Worm (Caenorhabditis elegans): ENCODE measurements around the gene pqn-35.

The pqn-35 gene

DNA sequence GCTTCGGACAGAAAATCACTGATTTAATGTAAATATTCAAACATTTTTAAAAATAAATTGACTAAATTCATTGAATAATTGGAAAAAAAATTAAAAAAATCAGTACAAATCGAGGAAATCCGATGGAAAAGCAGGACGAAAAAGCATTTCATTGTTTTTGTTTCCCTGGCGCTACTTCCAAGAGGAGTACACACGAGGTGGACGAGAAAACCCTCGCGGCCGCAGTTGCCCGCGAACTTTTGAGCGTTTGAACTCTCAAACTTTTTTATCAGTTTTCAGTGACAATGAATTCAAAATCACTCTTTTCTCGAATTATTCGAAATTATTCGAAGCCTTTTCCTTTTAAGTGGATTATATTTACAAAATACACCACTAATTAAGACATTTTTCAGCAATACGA, 9.8 kb upstream of the pqn-35 start, which contains the start of gene F35D11.4 (continued):
- TF ChIP-seq fos-1 (tag; optimal IDR thresholded peaks at IDR 0.05) (peak; percentile 72), ztf-4 (tag; optimal IDR thresholded peaks at IDR 0.05) (no peak), aly-2 (tag; optimal IDR thresholded peaks at IDR 0.05) (no peak), nhr-237 (tag; optimal IDR thresholded peaks at IDR 0.05) (no peak), nhr-6 (tag; optimal IDR thresholded peaks at IDR 0.05) (no peak), lsy-2 (tag; optimal IDR thresholded peaks at IDR 0.05) (peak; percentile 42 to 81), alr-1 (tag; optimal IDR thresholded peaks at IDR 0.05) (no peak)

DNA sequence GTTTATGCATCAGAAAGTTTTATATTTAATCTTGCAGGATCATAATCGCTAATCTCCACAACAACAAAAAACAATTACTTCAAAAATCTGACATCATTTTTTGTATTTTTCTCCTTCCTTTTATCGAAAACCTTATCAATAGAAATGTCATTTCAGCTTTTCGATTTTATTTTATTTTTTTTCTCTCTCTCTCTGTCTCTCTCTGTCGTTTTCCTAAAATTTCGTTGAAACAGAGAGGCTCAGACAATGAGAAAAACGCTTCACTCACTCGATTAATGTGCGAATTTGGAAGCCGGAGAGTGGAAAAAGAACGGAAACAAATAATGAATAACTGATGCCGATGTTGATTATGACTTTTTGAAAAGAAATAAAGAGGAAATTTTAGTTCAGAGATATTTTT, 8.6 kb upstream of the pqn-35 start:
- TF ChIP-seq nhr-21 (tag; optimal IDR thresholded peaks at IDR 0.05) (no peak), mbf-1 (tag; optimal IDR thresholded peaks at IDR 0.05) (no peak), unc-55 (GFP tag; optimal IDR thresholded peaks at IDR 0.05) (peak; percentile 52), sem-4 (tag; optimal IDR thresholded peaks at IDR 0.05) (no peak), unc-62 (GFP tag; optimal IDR thresholded peaks at IDR 0.05) (no peak), lin-39 (tag; optimal IDR thresholded peaks at IDR 0.05) (no peak), alr-1 (tag; optimal IDR thresholded peaks at IDR 0.05) (no peak), sma-3 (GFP tag; optimal IDR thresholded peaks at IDR 0.05) (no peak), peb-1 (tag; optimal IDR thresholded peaks at IDR 0.05) (no peak), skn-1 (tag; optimal IDR thresholded peaks at IDR 0.05) (peak; percentile 70), ceh-16 (tag; optimal IDR thresholded peaks at IDR 0.05) (no peak), aly-2 (tag; optimal IDR thresholded peaks at IDR 0.05) (no peak), ZK546.5 (tag; optimal IDR thresholded peaks at IDR 0.05) (no peak), lsy-2 (tag; optimal IDR thresholded peaks at IDR 0.05) (peak in 1 of 2 experiments; percentile 28), fos-1 (tag; optimal IDR thresholded peaks at IDR 0.05) (peak; percentile 92), nhr-23 (tag; optimal IDR thresholded peaks at IDR 0.05) (no peak), sma-9 (GFP tag; optimal IDR thresholded peaks at IDR 0.05) (no peak), sma-9 (tag; optimal IDR thresholded peaks at IDR 0.05) (no peak), ama-1 (optimal IDR thresholded peaks at IDR 0.05) (no peak), R02D3.7 (tag; optimal IDR thresholded peaks at IDR 0.05) (no peak), unc-39 (tag; optimal IDR thresholded peaks at IDR 0.05) (no peak), ztf-11 (tag; optimal IDR thresholded peaks at IDR 0.05) (no peak), snpc-4 (tag; optimal IDR thresholded peaks at IDR 0.05) (no peak), nhr-129 (tag; optimal IDR thresholded peaks at IDR 0.05) (no peak), C34F6.9 (tag; optimal IDR thresholded peaks at IDR 0.05) (peak; percentile 33), lin-11 (tag; optimal IDR thresholded peaks at IDR 0.05) (no peak), nhr-12 (tag; optimal IDR thresholded peaks at IDR 0.05) (no peak), egl-27 (tag; optimal IDR thresholded peaks at IDR 0.05) (no peak), crh-2 (tag; optimal IDR thresholded peaks at IDR 0.05) (peak; percentile 52), nhr-6 (tag; optimal IDR thresholded peaks at IDR 0.05) (no peak), zag-1 (tag; optimal IDR thresholded peaks at IDR 0.05) (no peak), blmp-1 (tag; optimal IDR thresholded peaks at IDR 0.05; ENCODE audit: insufficient read depth) (no peak), ztf-4 (tag; optimal IDR thresholded peaks at IDR 0.05) (no peak), gmeb-1 (tag; optimal IDR thresholded peaks at IDR 0.05) (no peak), mab-5 (tag; optimal IDR thresholded peaks at IDR 0.05) (no peak), elt-3 (tag; optimal IDR thresholded peaks at IDR 0.05) (no peak), nhr-25 (tag; optimal IDR thresholded peaks at IDR 0.05) (no peak)

DNA sequence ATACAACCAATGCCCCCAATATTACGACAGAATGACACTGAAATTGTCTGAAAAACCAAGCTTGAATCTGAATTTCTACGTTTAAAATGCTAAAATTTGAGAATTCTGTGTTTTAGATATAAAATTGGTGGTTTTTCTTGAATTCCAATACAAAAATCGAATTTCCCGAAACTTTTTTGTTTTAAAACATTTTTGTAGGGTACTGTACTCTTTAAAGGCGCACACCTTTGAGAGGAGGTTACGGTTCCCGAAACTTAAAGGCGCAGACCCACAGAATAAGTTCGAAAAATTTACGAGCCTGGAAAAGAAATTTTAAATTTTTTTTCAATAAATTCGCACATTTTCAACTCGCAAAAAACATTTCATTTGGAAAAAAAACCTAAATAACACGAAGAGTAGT, 8.1 kb upstream of the pqn-35 start:
- no peak for TF ChIP-seq nhr-25 (tag; optimal IDR thresholded peaks at IDR 0.05)
- no peak for TF ChIP-seq C34F6.9 (tag; optimal IDR thresholded peaks at IDR 0.05)
- no peak for TF ChIP-seq nhr-12 (tag; optimal IDR thresholded peaks at IDR 0.05)
- no peak for TF ChIP-seq blmp-1 (tag; optimal IDR thresholded peaks at IDR 0.05; ENCODE audit: insufficient read depth)
- no peak for TF ChIP-seq skn-1 (tag; optimal IDR thresholded peaks at IDR 0.05)
- no peak for TF ChIP-seq gmeb-1 (tag; optimal IDR thresholded peaks at IDR 0.05)
- no peak for TF ChIP-seq nhr-129 (tag; optimal IDR thresholded peaks at IDR 0.05)
- no peak for TF ChIP-seq lsy-2 (tag; optimal IDR thresholded peaks at IDR 0.05)
- no peak for TF ChIP-seq nhr-23 (tag; optimal IDR thresholded peaks at IDR 0.05)
- no peak for TF ChIP-seq ztf-4 (tag; optimal IDR thresholded peaks at IDR 0.05)
- no peak for TF ChIP-seq egl-27 (tag; optimal IDR thresholded peaks at IDR 0.05)

DNA sequence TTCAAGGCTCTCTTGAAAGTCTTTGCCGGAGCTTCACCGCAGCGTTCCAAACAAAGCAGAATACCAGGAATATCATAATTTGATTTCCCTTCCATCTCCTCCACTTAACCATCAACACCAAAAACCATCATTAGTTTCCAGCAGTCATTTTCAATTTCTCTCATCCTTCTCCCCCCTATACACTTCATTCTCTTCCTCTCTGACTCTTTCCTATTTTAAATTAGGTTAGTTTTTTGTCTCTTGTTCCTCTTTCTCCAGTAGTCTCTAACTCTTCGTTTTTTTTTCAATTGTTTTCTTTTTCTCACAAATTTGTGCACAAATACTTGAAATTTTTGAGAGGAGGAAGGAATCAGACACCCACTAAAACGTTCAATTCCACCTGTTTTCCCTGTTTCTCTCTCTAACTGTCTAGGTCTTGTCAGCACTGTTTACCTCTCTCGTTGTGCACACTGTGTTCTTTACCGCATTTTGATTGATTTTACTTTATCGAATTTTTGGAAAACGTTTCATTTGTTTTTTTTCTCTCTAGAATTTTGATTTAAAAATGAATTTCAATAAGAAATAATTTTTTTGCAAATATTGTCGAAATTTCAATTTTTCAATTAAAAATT, 6.0 kb upstream of the pqn-35 start:
- TF ChIP-seq fos-1 (tag; optimal IDR thresholded peaks at IDR 0.05): peak; percentile 26
- TF ChIP-seq nhr-12 (tag; optimal IDR thresholded peaks at IDR 0.05): no peak
- peak; percentile 23 for TF ChIP-seq crh-2 (tag; optimal IDR thresholded peaks at IDR 0.05)
- peak; percentile 32 for TF ChIP-seq C34F6.9 (tag; optimal IDR thresholded peaks at IDR 0.05)

All from whole organism, L2 larva.